Worm (Caenorhabditis elegans) whole organism, dauer: ENCODE data around the gene C31E10.11.

Experiments
- unc-62 ChIP-seq: sonication (generic microtip); optimal IDR thresholded peaks from 2 replicates; lab custom pipeline; 2017; ENCODE audit warnings: missing biosample characterization, missing genetic modification reagents, missing genetic modification characterization

The C31E10.11 gene

ce11 chrX:13990680-13991079 is at the start of gene C31E10.11:
C31E10.11 (minus strand) TSS chrX:13990780.
- TF ChIP-seq unc-62 (GFP tag; lab: Kevin White, UChicago): no peak

- no peak for TF ChIP-seq unc-62 (GFP tag; lab: Kevin White, UChicago)
Measured at ce11 chrX:14039293-14039692, 48.7 kb upstream of the C31E10.11 start.

ce11 chrX:14033494-14033893 is 42.9 kb upstream of the C31E10.11 start, which contains the start of gene arrd-25:
arrd-25 (plus strand) TSS chrX:14033794.
- no peak for TF ChIP-seq unc-62 (GFP tag; lab: Kevin White, UChicago)

- no peak for TF ChIP-seq unc-62 (GFP tag; lab: Kevin White, UChicago)
Measured at ce11 chrX:14030524-14030923, 39.9 kb upstream of the C31E10.11 start.

- no peak for TF ChIP-seq unc-62 (GFP tag; lab: Kevin White, UChicago)
Measured at ce11 chrX:14029872-14030271, 39.3 kb upstream of the C31E10.11 start.

- no peak for TF ChIP-seq unc-62 (GFP tag; lab: Kevin White, UChicago)
Measured at ce11 chrX:14029392-14029791, 38.8 kb upstream of the C31E10.11 start.

- TF ChIP-seq unc-62 (GFP tag; lab: Kevin White, UChicago): no peak
Measured at ce11 chrX:14028492-14028891, 37.9 kb upstream of the C31E10.11 start.

- no peak for TF ChIP-seq unc-62 (GFP tag; lab: Kevin White, UChicago)
Measured at ce11 chrX:14026893-14027292, 36.3 kb upstream of the C31E10.11 start.

- no peak for TF ChIP-seq unc-62 (GFP tag; lab: Kevin White, UChicago)
Measured at ce11 chrX:14024400-14024953, 33.9 kb upstream of the C31E10.11 start.

- TF ChIP-seq unc-62 (GFP tag; lab: Kevin White, UChicago): no peak
Measured at ce11 chrX:14020290-14020689, 29.7 kb upstream of the C31E10.11 start, which contains the start of gene C04C11.1. C04C11.1 (plus strand) TSS chrX:14020590.

ce11 chrX:14016698-14017097 is 26.1 kb upstream of the C31E10.11 start:
- no peak for TF ChIP-seq unc-62 (GFP tag; lab: Kevin White, UChicago)

- TF ChIP-seq unc-62 (GFP tag; lab: Kevin White, UChicago): no peak
Measured at ce11 chrX:14015808-14016207, 25.2 kb upstream of the C31E10.11 start.

ce11 chrX:14015366-14015765 is 24.8 kb upstream of the C31E10.11 start, which contains the start of gene C04C11.25:
C04C11.25 (minus strand) TSS chrX:14015466.
- TF ChIP-seq unc-62 (GFP tag; lab: Kevin White, UChicago): no peak

- no peak for TF ChIP-seq unc-62 (GFP tag; lab: Kevin White, UChicago)
Measured at ce11 chrX:14012417-14012816, 21.8 kb upstream of the C31E10.11 start, which contains the start of gene tbc-19. tbc-19 (minus strand) TSS chrX:14012517.

ce11 chrX:14008130-14008529 is 17.6 kb upstream of the C31E10.11 start:
- TF ChIP-seq unc-62 (GFP tag; lab: Kevin White, UChicago): no peak

ce11 chrX:14003538-14003937 is 13.0 kb upstream of the C31E10.11 start:
- no peak for TF ChIP-seq unc-62 (GFP tag; lab: Kevin White, UChicago)

ce11 chrX:14002739-14003138 is 12.2 kb upstream of the C31E10.11 start:
- TF ChIP-seq unc-62 (GFP tag; lab: Kevin White, UChicago): no peak
